Worm (Caenorhabditis elegans) whole organism, mixed stage, embryonic: ENCODE results near the gene Y57A10C.9.

Source experiments
- blmp-1 ChIP-seq: fragments of 150-350 bp; optimal IDR thresholded peaks from 2 replicates; lab custom pipeline; 2014; ENCODE audit warnings: missing biosample characterization, missing genetic modification characterization
- cnd-1 ChIP-seq: fragments of 200-800 bp; sonication (Bioruptor generic); optimal IDR thresholded peaks from 2 replicates; lab custom pipeline; 2018; ENCODE audit warnings: mild to moderate bottlenecking, missing genetic modification characterization, missing compliant biosample characterization
- lin-13 ChIP-seq: fragments of 150-350 bp; optimal IDR thresholded peaks from 2 replicates; lab custom pipeline; 2014; ENCODE audit warnings: missing biosample characterization, missing genetic modification characterization
- lsy-2 ChIP-seq: fragments of 150-350 bp; optimal IDR thresholded peaks from 2 replicates; lab custom pipeline; 2014; ENCODE audit warnings: missing biosample characterization, missing genetic modification characterization
- nhr-12 ChIP-seq: fragments of 150-350 bp; optimal IDR thresholded peaks from 2 replicates; lab custom pipeline; 2014; ENCODE audit warnings: missing biosample characterization, missing genetic modification characterization
- nhr-237 ChIP-seq: fragments of 150-350 bp; optimal IDR thresholded peaks from 2 replicates; lab custom pipeline; 2014; ENCODE audit warnings: missing biosample characterization, missing genetic modification characterization
- pha-4 ChIP-seq: fragments of 150-350 bp; optimal IDR thresholded peaks from 2 replicates; lab custom pipeline; 2018; ENCODE audit warnings: missing biosample characterization, missing genetic modification reagents, missing genetic modification characterization
- snpc-4 ChIP-seq: fragments of 150-350 bp; optimal IDR thresholded peaks from 2 replicates; lab custom pipeline; 2014; ENCODE audit warnings: missing biosample characterization, missing genetic modification characterization
- unc-39 ChIP-seq: fragments of 150-350 bp; optimal IDR thresholded peaks from 2 replicates; lab custom pipeline; 2014; ENCODE audit warnings: missing biosample characterization, missing genetic modification characterization
- unc-62 ChIP-seq: fragments of 150-350 bp; optimal IDR thresholded peaks from 2 replicates; lab custom pipeline; 2014; ENCODE audit warnings: missing biosample characterization, missing genetic modification reagents, missing genetic modification characterization
- ztf-11 ChIP-seq: fragments of 150-350 bp; optimal IDR thresholded peaks from 2 replicates; lab custom pipeline; 2014; ENCODE audit warnings: missing biosample characterization, missing genetic modification characterization

DNA sequence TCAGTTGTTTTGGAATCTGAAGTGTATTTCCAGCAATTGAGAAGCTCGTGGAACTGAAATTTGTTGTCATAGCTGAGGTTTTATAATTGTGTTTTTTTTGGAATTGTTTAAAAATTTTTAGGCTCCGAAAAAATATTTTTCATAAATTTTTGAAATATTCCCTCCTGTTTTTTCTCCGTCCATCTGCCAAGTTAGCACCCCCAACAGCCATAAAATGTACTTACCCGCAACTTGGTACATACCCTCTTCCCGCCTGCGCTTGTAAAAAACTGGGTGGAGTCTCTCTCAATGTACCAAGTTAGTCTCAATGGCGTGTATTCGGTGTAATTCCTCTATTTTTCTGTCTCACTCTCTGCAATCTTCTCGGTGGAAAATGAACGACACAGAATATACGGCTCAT is 48.6 kb downstream of the Y57A10C.9 start, which contains the start of gene Y57A10B.6:
- TF ChIP-seq unc-39 (tag; lab: Kevin White, UChicago) (no peak), lin-13 (tag; lab: Kevin White, UChicago) (no peak), lsy-2 (tag; lab: Kevin White, UChicago) (no peak), cnd-1 (tag; lab: Kevin White, UChicago) (no peak), blmp-1 (tag; lab: Kevin White, UChicago) (no peak), nhr-12 (tag; lab: Kevin White, UChicago) (no peak), pha-4 (no peak), unc-62 (GFP tag; lab: Kevin White, UChicago) (no peak), ztf-11 (tag; lab: Kevin White, UChicago) (no peak), snpc-4 (tag; lab: Kevin White, UChicago) (no peak), nhr-237 (tag; lab: Kevin White, UChicago) (no peak)
